Fruit fly (Drosophila melanogaster) whole organism, wandering third instar larva: ENCODE results near the gene Met.

Experiments used
- Abd-B ChIP-seq: fragments of >200 bp; optimal IDR thresholded peaks from 2 replicates; lab custom pipeline; 2017; ENCODE audit warnings: missing biosample characterization, missing genetic modification characterization
- CG32264 ChIP-seq: fragments of 200-800 bp; sonication (Bioruptor generic); optimal IDR thresholded peaks from 2 replicates; lab custom pipeline; 2016; ENCODE audit warnings: missing biosample characterization, missing genetic modification characterization
- CG9705 ChIP-seq: fragments of 200-800 bp; sonication (Bioruptor generic); optimal IDR thresholded peaks from 2 replicates; lab custom pipeline; 2018; ENCODE audit warnings: missing biosample characterization, mild to moderate bottlenecking, missing genetic modification characterization
- CrebA ChIP-seq: fragments of 200-800 bp; sonication (Bioruptor generic); optimal IDR thresholded peaks from 2 replicates; lab custom pipeline; 2016; ENCODE audit warnings: missing biosample characterization, mild to moderate bottlenecking, missing genetic modification characterization, borderline replicate concordance
- Dfd ChIP-seq: fragments of >200 bp; optimal IDR thresholded peaks from 2 replicates; lab custom pipeline; 2017; ENCODE audit warnings: missing biosample characterization, missing genetic modification characterization
- Dif ChIP-seq: fragments of 200-275, 200-300 bp; sonication (Bioruptor generic); optimal IDR thresholded peaks from 2 replicates; lab custom pipeline; 2018; ENCODE audit warnings: missing biosample characterization, missing genetic modification characterization; ENCODE audit not compliant: partially characterized antibody
- GATAd ChIP-seq: sonication (Bioruptor generic); optimal IDR thresholded peaks from 2 replicates; lab custom pipeline; 2016; ENCODE audit warnings: missing biosample characterization, missing genetic modification characterization
- HLH106 ChIP-seq: fragments of 200-800 bp; optimal IDR thresholded peaks from 3 replicates; lab custom pipeline; 2019; ENCODE audit warnings: missing biosample characterization, mild to moderate bottlenecking, missing genetic modification characterization, moderate library complexity
- Hnf4 ChIP-seq: fragments of 200-800 bp; sonication (Bioruptor generic); optimal IDR thresholded peaks from 2 replicates; lab custom pipeline; 2016; ENCODE audit warnings: missing biosample characterization, mild to moderate bottlenecking, missing genetic modification characterization
- Hr78 ChIP-seq: fragments of >200 bp; optimal IDR thresholded peaks from 2 replicates; lab custom pipeline; 2017; ENCODE audit warnings: missing biosample characterization, missing genetic modification characterization
- Hr83 ChIP-seq: fragments of 200-300 bp; sonication (Bioruptor generic); optimal IDR thresholded peaks from 2 replicates; lab custom pipeline; 2016; ENCODE audit warnings: missing biosample characterization, mild to moderate bottlenecking, missing genetic modification characterization, moderate library complexity; ENCODE audit not compliant: poor library complexity, severe bottlenecking
- Jra ChIP-seq: sonication (Bioruptor generic); optimal IDR thresholded peaks from 2 replicates; lab custom pipeline; 2016; ENCODE audit warnings: missing biosample characterization, missing genetic modification characterization
- Mio ChIP-seq: sonication (Bioruptor generic); optimal IDR thresholded peaks from 2 replicates; lab custom pipeline; 2016; ENCODE audit warnings: missing biosample characterization, missing genetic modification characterization
- Myc ChIP-seq: fragments of >200 bp; optimal IDR thresholded peaks from 2 replicates; lab custom pipeline; 2017
- N ChIP-seq: fragments of >200 bp; optimal IDR thresholded peaks from 2 replicates; lab custom pipeline; 2018; ENCODE audit warnings: missing biosample characterization, missing external identifiers, missing genetic modification characterization
- OdsH ChIP-seq: fragments of 200-800 bp; sonication (Bioruptor generic); optimal IDR thresholded peaks from 2 replicates; lab custom pipeline; 2016; ENCODE audit warnings: missing biosample characterization, mild to moderate bottlenecking, missing genetic modification characterization
- Rel ChIP-seq, 2 experiments: fragments of 200-800 bp; sonication (Bioruptor generic) in 1 of 2; optimal IDR thresholded peaks; 2 replicates in 1 of 2; 3 replicates in 1 of 2; lab custom pipeline; 2016 to 2019; ENCODE audit warnings: mild to moderate bottlenecking in 2 of 2, missing biosample characterization in 2 of 2, missing genetic modification characterization in 2 of 2, moderate library complexity in 1 of 2
- Sp1 ChIP-seq: fragments of 200-800 bp; sonication (Bioruptor generic); optimal IDR thresholded peaks from 3 replicates; lab custom pipeline; 2019; ENCODE audit warnings: missing biosample characterization, mild to moderate bottlenecking, missing genetic modification characterization, moderate library complexity
- Vsx2 ChIP-seq: fragments of 200-300, 225-300 bp; sonication (Bioruptor generic); optimal IDR thresholded peaks from 2 replicates; lab custom pipeline; 2018; ENCODE audit warnings: missing biosample characterization, missing genetic modification characterization; ENCODE audit not compliant: partially characterized antibody
- br ChIP-seq: fragments of 200-800 bp; sonication (Bioruptor generic); optimal IDR thresholded peaks from 2 replicates; lab custom pipeline; 2016; ENCODE audit warnings: missing biosample characterization, missing genetic modification characterization
- brk ChIP-seq: fragments of 200-800 bp; sonication (Bioruptor generic); optimal IDR thresholded peaks from 2 replicates; lab custom pipeline; 2016; ENCODE audit warnings: missing biosample characterization, mild to moderate bottlenecking, missing genetic modification characterization
- dl ChIP-seq, 2 experiments: fragments of 175-275, 200-275 bp in 1 of 2; fragments of 200-275 bp in 1 of 2; sonication (Bioruptor generic); optimal IDR thresholded peaks; lab custom pipeline; 2018; ENCODE audit warnings: mild to moderate bottlenecking in 2 of 2, missing biosample characterization in 2 of 2, missing genetic modification characterization in 2 of 2, moderate library complexity in 2 of 2; ENCODE audit not compliant: partially characterized antibody in 2 of 2, insufficient read depth in 1 of 2
- dmrt93B ChIP-seq: fragments of 200-800 bp; sonication (Bioruptor generic); optimal IDR thresholded peaks from 2 replicates; lab custom pipeline; 2018; ENCODE audit warnings: missing biosample characterization, mild to moderate bottlenecking, missing genetic modification characterization
- dsf ChIP-seq: sonication (Bioruptor generic); optimal IDR thresholded peaks from 2 replicates; lab custom pipeline; 2016; ENCODE audit warnings: missing biosample characterization, missing genetic modification characterization, borderline replicate concordance
- ey ChIP-seq: fragments of 200-800 bp; sonication (Bioruptor generic); optimal IDR thresholded peaks from 2 replicates; lab custom pipeline; 2016; ENCODE audit warnings: missing biosample characterization, missing genetic modification characterization
- foxo ChIP-seq, 2 experiments: fragments of 200-800 bp; sonication (Bioruptor generic); optimal IDR thresholded peaks; 2 replicates in 1 of 2; 3 replicates in 1 of 2; lab custom pipeline; 2016 to 2017; ENCODE audit warnings: missing biosample characterization in 2 of 2, missing genetic modification characterization in 2 of 2
- fru ChIP-seq: fragments of 200-800 bp; sonication (Bioruptor generic); optimal IDR thresholded peaks from 3 replicates; lab custom pipeline; 2016; ENCODE audit warnings: missing biosample characterization, mild to moderate bottlenecking, missing genetic modification characterization
- h ChIP-seq: fragments of 200-800 bp; sonication (Bioruptor generic); optimal IDR thresholded peaks from 3 replicates; lab custom pipeline; 2016; ENCODE audit warnings: missing biosample characterization, mild to moderate bottlenecking, missing genetic modification characterization
- jim ChIP-seq: fragments of 175-275, 200-325 bp; sonication (Bioruptor generic); optimal IDR thresholded peaks from 2 replicates; lab custom pipeline; 2016; ENCODE audit warnings: missing biosample characterization, mild to moderate bottlenecking, missing genetic modification characterization
- lola ChIP-seq: fragments of >200 bp; optimal IDR thresholded peaks from 2 replicates; lab custom pipeline; 2017; ENCODE audit warnings: missing biosample characterization, missing genetic modification characterization
- pan ChIP-seq: fragments of >200 bp; optimal IDR thresholded peaks from 2 replicates; lab custom pipeline; 2017
- psq ChIP-seq: fragments of 200-800 bp; sonication (Bioruptor generic); optimal IDR thresholded peaks from 3 replicates; lab custom pipeline; 2017; ENCODE audit warnings: missing biosample characterization, mild to moderate bottlenecking, missing genetic modification characterization, moderate library complexity
- rgr ChIP-seq: fragments of 200-800 bp; sonication (Bioruptor generic); optimal IDR thresholded peaks from 3 replicates; lab custom pipeline; 2016; ENCODE audit warnings: missing biosample characterization, mild to moderate bottlenecking, missing genetic modification characterization
- sage ChIP-seq: fragments of 200-800 bp; sonication (Bioruptor generic); optimal IDR thresholded peaks from 2 replicates; lab custom pipeline; 2016; ENCODE audit warnings: missing biosample characterization, mild to moderate bottlenecking, missing genetic modification characterization
- sv ChIP-seq: fragments of 200-800 bp; sonication (Bioruptor generic); optimal IDR thresholded peaks from 3 replicates; lab custom pipeline; 2016; ENCODE audit warnings: missing biosample characterization, missing genetic modification characterization
- tai ChIP-seq: sonication (Bioruptor generic); optimal IDR thresholded peaks from 2 replicates; lab custom pipeline; 2016; ENCODE audit warnings: missing biosample characterization, missing genetic modification characterization
- usp ChIP-seq: fragments of >200 bp; optimal IDR thresholded peaks from 2 replicates; lab custom pipeline; 2017; ENCODE audit warnings: missing biosample characterization, missing genetic modification characterization
- woc ChIP-seq: sonication (Bioruptor generic); optimal IDR thresholded peaks from 2 replicates; lab custom pipeline; 2016; ENCODE audit warnings: missing biosample characterization, mild to moderate bottlenecking, missing genetic modification characterization

Met gene

DNA sequence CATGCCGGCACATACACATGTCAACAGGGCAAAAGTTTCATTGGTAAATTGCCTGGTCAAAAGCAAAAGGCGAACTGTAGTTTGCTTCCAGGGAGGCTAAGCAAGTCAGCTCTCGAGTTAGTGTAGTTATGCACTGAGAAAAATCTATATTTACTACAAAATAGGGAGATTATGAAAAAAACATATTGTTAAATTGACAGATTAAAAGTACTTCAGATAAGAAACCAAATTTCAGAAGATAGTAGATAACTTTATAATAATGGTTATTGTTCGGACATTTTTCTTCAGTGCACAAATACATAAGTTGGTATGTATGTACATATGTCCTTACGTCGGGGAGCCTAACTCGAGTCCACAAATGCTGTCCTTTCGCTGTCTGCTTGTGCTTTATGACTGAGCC is 41.2 kb downstream of the Met start:
- TF ChIP-seq Mio (GFP tag; lab: Kevin White, UChicago) (no peak), ey (GFP tag; lab: Kevin White, UChicago) (peak; percentile 10), rgr (GFP tag; lab: Kevin White, UChicago) (no peak), CG9705 (no peak), Hr83 (no peak), pan (lab: Kevin White, UChicago) (no peak), brk (GFP tag; lab: Kevin White, UChicago) (no peak), Jra (GFP tag; lab: Kevin White, UChicago) (no peak), woc (GFP tag; lab: Kevin White, UChicago) (no peak), fru (peak; percentile 41), Dif (GFP tag; lab: Kevin White, UChicago) (no peak), Hnf4 (no peak), dl (GFP tag; optimal IDR thresholded peaks at IDR 0.05; lab: Kevin White, UChicago; ENCODE audit: insufficient read depth in 1 of 2, partially characterized antibody in 2 of 2) (no peak), Hr78 (GFP tag; lab: Kevin White, UChicago) (no peak), CrebA (GFP tag; lab: Kevin White, UChicago) (no peak), lola (GFP tag; lab: Kevin White, UChicago) (no peak), h (GFP tag; lab: Kevin White, UChicago) (peak; percentile 23), Dfd (no peak), Myc (lab: Kevin White, UChicago) (no peak), foxo (GFP tag; optimal IDR thresholded peaks at IDR 0.05; lab: Kevin White, UChicago) (peak in 1 of 2 experiments; percentile 16), dmrt93B (GFP tag; lab: Kevin White, UChicago) (no peak), CG32264 (no peak), N (GFP tag; lab: Kevin White, UChicago) (no peak), jim (GFP tag; lab: Kevin White, UChicago) (no peak), Rel (GFP tag; optimal IDR thresholded peaks at IDR 0.05; lab: Kevin White, UChicago) (no peak), Rel (tag; optimal IDR thresholded peaks at IDR 0.05; lab: Kevin White, UChicago) (no peak), usp (no peak), OdsH (peak; percentile 15), Vsx2 (GFP tag; lab: Kevin White, UChicago) (no peak), Sp1 (GFP tag; lab: Kevin White, UChicago) (peak; percentile 7), psq (GFP tag; lab: Kevin White, UChicago) (peak; percentile 8), br (no peak), HLH106 (peak; percentile 35), sage (GFP tag; lab: Kevin White, UChicago) (no peak), dsf (GFP tag; lab: Kevin White, UChicago) (no peak), GATAd (GFP tag; lab: Kevin White, UChicago) (no peak), sv (GFP tag; lab: Kevin White, UChicago) (peak; percentile 9), Abd-B (GFP tag; lab: Kevin White, UChicago) (no peak), tai (GFP tag; lab: Kevin White, UChicago) (no peak)

- TF ChIP-seq lola (GFP tag; lab: Kevin White, UChicago), result no peak
- TF ChIP-seq Abd-B (GFP tag; lab: Kevin White, UChicago), result no peak
- no peak for TF ChIP-seq OdsH
- no peak for TF ChIP-seq CG9705
- no peak for TF ChIP-seq Hr83
- no peak for TF ChIP-seq sage (GFP tag; lab: Kevin White, UChicago)
- TF ChIP-seq dsf (GFP tag; lab: Kevin White, UChicago), result no peak
- peak in 1 of 2 experiments; percentile 36 for TF ChIP-seq foxo (GFP tag; optimal IDR thresholded peaks at IDR 0.05; lab: Kevin White, UChicago)
- no peak for TF ChIP-seq CG32264
- peak; percentile 1 for TF ChIP-seq fru
- no peak for TF ChIP-seq dl (GFP tag; optimal IDR thresholded peaks at IDR 0.05; lab: Kevin White, UChicago; ENCODE audit: insufficient read depth in 1 of 2, partially characterized antibody in 2 of 2)
- TF ChIP-seq GATAd (GFP tag; lab: Kevin White, UChicago), result no peak
- TF ChIP-seq HLH106, result peak; percentile 37
These were observed 42.4 kb downstream of the Met start for dm6 chrX:11658181-11658842.
